Worm (Caenorhabditis elegans): Measurements from ENCODE around the gene K06A9.3.

DNA sequence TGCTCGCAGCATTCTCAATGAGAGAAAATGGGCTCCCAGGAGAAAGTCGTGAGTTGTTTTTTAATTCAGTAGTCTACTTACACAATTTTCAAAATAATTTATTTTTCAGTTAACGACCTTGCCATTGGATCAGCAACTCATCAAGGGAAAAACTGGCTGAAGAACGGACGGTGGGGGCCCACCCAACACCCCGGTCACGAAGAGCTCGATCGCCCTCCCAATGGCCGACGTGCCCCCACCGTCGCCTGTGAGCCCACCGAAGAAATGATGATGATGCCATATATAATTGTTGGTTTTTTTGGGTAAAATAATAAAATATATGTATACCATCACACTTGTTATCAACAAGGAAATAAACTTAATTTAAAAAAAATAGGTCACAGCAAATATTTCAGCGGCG lies 32.2 kb downstream of the K06A9.3 start:
- TF ChIP-seq jun-1 (tag; optimal IDR thresholded peaks at IDR 0.05): no peak
- TF ChIP-seq hmg-11 (tag; optimal IDR thresholded peaks at IDR 0.05): no peak
- no peak for TF ChIP-seq ama-1 (optimal IDR thresholded peaks at IDR 0.05)
- TF ChIP-seq nhr-23 (tag; optimal IDR thresholded peaks at IDR 0.05): no peak
- no peak for TF ChIP-seq mdl-1 (tag; optimal IDR thresholded peaks at IDR 0.05)
- TF ChIP-seq ceh-82 (tag; optimal IDR thresholded peaks at IDR 0.05): no peak

Measured in whole organism, L3 larva.